Worm (Caenorhabditis elegans) whole organism, late embryonic: Measurements from ENCODE around the gene F28A12.3.

Experiments used
- T23F11.4 ChIP-seq: fragments of 200-800 bp; sonication (Bioruptor generic); optimal IDR thresholded peaks from 2 replicates; lab custom pipeline; 2018; ENCODE audit warnings: mild to moderate bottlenecking, missing genetic modification characterization, missing compliant biosample characterization
- ceh-19 ChIP-seq: fragments of 200-800 bp; sonication (Bioruptor generic); optimal IDR thresholded peaks from 2 replicates; lab custom pipeline; 2018; ENCODE audit warnings: mild to moderate bottlenecking, missing genetic modification characterization, missing compliant biosample characterization
- ceh-30 ChIP-seq: fragments of 150-350 bp; optimal IDR thresholded peaks from 2 replicates; lab custom pipeline; 2014; ENCODE audit warnings: missing biosample characterization, missing genetic modification characterization
- ets-4 ChIP-seq: sonication (generic microtip); optimal IDR thresholded peaks from 2 replicates; lab custom pipeline; 2016; ENCODE audit warnings: missing genetic modification characterization, missing compliant biosample characterization
- fkh-6 ChIP-seq: sonication (generic microtip); optimal IDR thresholded peaks from 2 replicates; lab custom pipeline; 2016; ENCODE audit warnings: missing genetic modification characterization, missing compliant biosample characterization
- hlh-13 ChIP-seq: fragments of 200-800 bp; sonication (Bioruptor generic); optimal IDR thresholded peaks from 2 replicates; lab custom pipeline; 2018; ENCODE audit warnings: mild to moderate bottlenecking, missing genetic modification characterization, missing compliant biosample characterization
- hlh-8 ChIP-seq: sonication (generic microtip); optimal IDR thresholded peaks from 2 replicates; lab custom pipeline; 2016; ENCODE audit warnings: missing genotype, missing genetic modification characterization, missing compliant biosample characterization
- lim-6 ChIP-seq: sonication (generic microtip); optimal IDR thresholded peaks from 2 replicates; lab custom pipeline; 2016; ENCODE audit warnings: missing genetic modification characterization, missing compliant biosample characterization
- pha-4 ChIP-seq: fragments of 150-350 bp; optimal IDR thresholded peaks from 2 replicates; lab custom pipeline; 2018; ENCODE audit warnings: missing biosample characterization, missing genetic modification reagents, missing genetic modification characterization
- sox-4 ChIP-seq: sonication (generic microtip); optimal IDR thresholded peaks from 2 replicates; lab custom pipeline; 2017; ENCODE audit warnings: mild to moderate bottlenecking, missing genetic modification characterization, inconsistent platforms, missing compliant biosample characterization
- unc-55 ChIP-seq: sonication (generic microtip); optimal IDR thresholded peaks from 2 replicates; lab custom pipeline; 2017; ENCODE audit warnings: missing biosample characterization, missing genetic modification reagents, missing genetic modification characterization

DNA sequence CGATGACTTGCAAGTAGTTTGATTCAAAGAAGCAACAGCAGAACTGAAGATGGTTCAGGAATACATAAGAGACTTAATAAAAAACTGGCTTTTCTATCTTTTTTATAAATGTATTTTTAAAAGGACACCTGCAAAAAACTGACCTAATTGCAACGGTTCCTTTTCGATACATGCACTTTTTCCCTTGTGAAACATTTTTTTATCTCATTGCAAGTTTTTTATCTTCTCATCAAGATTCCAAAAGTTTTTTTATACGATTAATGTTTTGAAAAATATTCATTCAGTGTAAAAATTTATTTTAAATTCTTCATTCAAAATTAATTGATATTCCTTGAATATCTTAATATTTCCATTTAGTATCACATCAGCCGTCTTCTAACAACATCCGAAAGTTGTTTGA is 5.6 kb downstream of the F28A12.3 start, which contains the start of gene oac-29:
- TF ChIP-seq ets-4 (tag; lab: Kevin White, UChicago) (no peak), unc-55 (GFP tag; lab: Kevin White, UChicago) (no peak), hlh-13 (GFP tag; lab: Kevin White, UChicago) (no peak), pha-4 (no peak), ceh-19 (GFP tag; lab: Kevin White, UChicago) (no peak), ceh-30 (tag; lab: Kevin White, UChicago) (no peak), sox-4 (tag; lab: Kevin White, UChicago) (no peak), fkh-6 (tag; lab: Kevin White, UChicago) (no peak), hlh-8 (no peak), T23F11.4 (GFP tag; lab: Kevin White, UChicago) (no peak), lim-6 (no peak)
